Worm (Caenorhabditis elegans): ENCODE measurements around the gene F11D11.4.

DNA sequence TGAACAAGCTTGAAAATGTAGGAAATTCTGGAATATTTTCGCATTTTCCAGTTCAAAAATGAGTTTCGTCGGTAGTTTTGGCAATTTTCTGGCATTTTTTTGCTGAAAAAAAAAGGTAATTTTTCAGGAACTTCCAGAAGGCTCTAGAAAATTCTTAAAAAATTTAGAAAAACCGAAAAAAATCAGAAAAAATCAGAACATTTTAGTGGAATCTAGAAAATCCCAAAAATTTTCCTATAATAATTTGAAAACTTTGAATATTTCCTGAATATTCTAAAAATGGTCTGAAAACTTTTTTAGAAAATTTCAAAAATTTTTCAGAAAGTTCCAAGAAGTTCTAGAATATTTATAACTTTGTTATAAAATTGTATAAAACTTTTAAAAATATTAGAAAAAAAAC lies 25.5 kb downstream of the F11D11.4 start, which contains the start of gene Y17D7B.3:
- TF ChIP-seq ama-1 (optimal IDR thresholded peaks at IDR 0.05) = no peak
- no peak for TF ChIP-seq ceh-36 (tag; optimal IDR thresholded peaks at IDR 0.05)

Measured in whole organism, early embryonic.